Fruit fly (Drosophila melanogaster): Measurements from ENCODE around the gene MTA1-like.

MTA1-like gene

dm6 chr3R:5624115-5624878 is 24.2 kb downstream of the MTA1-like start, which contains the start of the genes Dph4, Spec2 and RpL13A (continued):
- TF ChIP-seq Med (GFP tag) (peak; percentile 99), CG5953 (GFP tag; IDR thresholded peaks at IDR 0.05) (no peak), gcm2 (GFP tag; optimal IDR thresholded peaks at IDR 0.05) (peak; percentile 88), CG34224 (GFP tag; IDR thresholded peaks at IDR 0.05; ENCODE audit: partially characterized antibody) (no peak)

dm6 chr3R:5622985-5623630 is 25.4 kb downstream of the MTA1-like start:
- TF ChIP-seq caup (GFP tag; optimal IDR thresholded peaks at IDR 0.05; ENCODE audit: severe bottlenecking) (peak; percentile 88), CG17359 (tag; optimal IDR thresholded peaks at IDR 0.05) (peak; percentile 82), stc (GFP tag; IDR thresholded peaks at IDR 0.05) (no peak), E2f2 (GFP tag; IDR thresholded peaks at IDR 0.05) (no peak), CG12155 (GFP tag; optimal IDR thresholded peaks at IDR 0.05) (peak; percentile 36), Sox100B (GFP tag; optimal IDR thresholded peaks at IDR 0.05) (peak; percentile 81), lbe (GFP tag; optimal IDR thresholded peaks at IDR 0.05) (peak; percentile 66), Sin3A (optimal IDR thresholded peaks at IDR 0.05) (no peak), CG12942 (GFP tag; optimal IDR thresholded peaks at IDR 0.05) (peak; percentile 81), CG18476 (GFP tag; optimal IDR thresholded peaks at IDR 0.05) (peak; percentile 64), Mrtf (GFP tag; IDR thresholded peaks at IDR 0.05) (no peak), CG6765 (GFP tag; optimal IDR thresholded peaks at IDR 0.05) (peak; percentile 71), zfh2 (GFP tag; optimal IDR thresholded peaks at IDR 0.05) (no peak), dysf (GFP tag; IDR thresholded peaks at IDR 0.05) (no peak), Doc2 (GFP tag; IDR thresholded peaks at IDR 0.05) (no peak), CG6175 (GFP tag; IDR thresholded peaks at IDR 0.05) (no peak), oc (tag; optimal IDR thresholded peaks at IDR 0.05) (peak; percentile 76), CG8388 (GFP tag; optimal IDR thresholded peaks at IDR 0.05) (peak; percentile 51), sob (GFP tag; IDR thresholded peaks at IDR 0.05) (no peak), CG7357 (GFP tag; IDR thresholded peaks at IDR 0.05) (no peak), Abd-B (GFP tag; optimal IDR thresholded peaks at IDR 0.05) (no peak), BEAF-32 (GFP tag; optimal IDR thresholded peaks at IDR 0.05) (no peak), Eip74EF (GFP tag; optimal IDR thresholded peaks at IDR 0.05) (peak in 1 of 2 experiments; percentile 34), so (GFP tag; IDR thresholded peaks at IDR 0.05) (no peak), CG5953 (GFP tag; IDR thresholded peaks at IDR 0.05) (no peak), pfk (GFP tag; optimal IDR thresholded peaks at IDR 0.05) (peak; percentile 86), CG1529 (GFP tag; optimal IDR thresholded peaks at IDR 0.05) (peak; percentile 79), CG7963 (GFP tag; IDR thresholded peaks at IDR 0.05; ENCODE audit: partially characterized antibody) (no peak), h (optimal IDR thresholded peaks at IDR 0.05) (no peak), CG13894 (tag; optimal IDR thresholded peaks at IDR 0.05) (peak; percentile 77), Hsf (GFP tag; optimal IDR thresholded peaks at IDR 0.05) (peak; percentile 73), Med (GFP tag) (peak; percentile 96), tll (GFP tag; optimal IDR thresholded peaks at IDR 0.05) (peak in 1 of 2 experiments; percentile 49), Nf-YA (GFP tag; IDR thresholded peaks at IDR 0.05) (no peak), CG7786 (GFP tag; optimal IDR thresholded peaks at IDR 0.05) (peak; percentile 50), hth (optimal IDR thresholded peaks at IDR 0.05) (no peak), CG15601 (tag; optimal IDR thresholded peaks at IDR 0.05) (peak; percentile 87), fd3F (GFP tag; optimal IDR thresholded peaks at IDR 0.05) (peak; percentile 71), CG12769 (tag; optimal IDR thresholded peaks at IDR 0.05) (peak; percentile 73), pros (GFP tag; optimal IDR thresholded peaks at IDR 0.05) (peak; percentile 59), org-1 (GFP tag; optimal IDR thresholded peaks at IDR 0.05) (peak; percentile 69), CG4404 (GFP tag; IDR thresholded peaks at IDR 0.05) (no peak), CG7556 (GFP tag; optimal IDR thresholded peaks at IDR 0.05) (peak; percentile 68), en (GFP tag; optimal IDR thresholded peaks at IDR 0.05) (peak; percentile 69), gcm2 (GFP tag; optimal IDR thresholded peaks at IDR 0.05) (peak; percentile 25)
